Worm (Caenorhabditis elegans) whole organism, early embryonic: ENCODE measurements around the gene srh-269.

ENCODE experiments used
- B0310.2 ChIP-seq: sonication (generic microtip); optimal IDR thresholded peaks from 2 replicates; lab custom pipeline; 2016; ENCODE audit warnings: mild to moderate bottlenecking, missing genetic modification characterization, missing compliant biosample characterization
- F13C5.2 ChIP-seq: sonication (generic microtip); optimal IDR thresholded peaks from 2 replicates; lab custom pipeline; 2017; ENCODE audit warnings: mild to moderate bottlenecking, missing genetic modification characterization, inconsistent platforms, missing compliant biosample characterization
- aly-1 ChIP-seq: sonication (generic microtip); optimal IDR thresholded peaks from 2 replicates; lab custom pipeline; 2016; ENCODE audit warnings: missing genetic modification characterization, missing compliant biosample characterization
- ama-1 ChIP-seq: fragments of 150-350 bp; optimal IDR thresholded peaks from 2 replicates; lab custom pipeline; 2014
- ceh-13 ChIP-seq: fragments of 200-800 bp; sonication (Bioruptor generic); optimal IDR thresholded peaks from 2 replicates; lab custom pipeline; 2018; ENCODE audit warnings: mild to moderate bottlenecking, missing genetic modification characterization, missing compliant biosample characterization
- ceh-36 ChIP-seq: sonication (generic microtip); optimal IDR thresholded peaks from 2 replicates; lab custom pipeline; 2016; ENCODE audit warnings: missing genetic modification characterization, inconsistent platforms, missing compliant biosample characterization
- ets-7 ChIP-seq: sonication (generic microtip); optimal IDR thresholded peaks from 2 replicates; lab custom pipeline; 2016; ENCODE audit warnings: missing genotype, missing genetic modification characterization, missing compliant biosample characterization
- flt-1 ChIP-seq: fragments of 200-800 bp; sonication (Bioruptor generic); IDR thresholded peaks from 2 replicates; pipeline ENCODE4 v1.3.6; 2022; ENCODE audit warnings: missing genetic modification characterization, missing compliant biosample characterization
- hmbx-1 ChIP-seq: sonication (generic microtip); optimal IDR thresholded peaks from 2 replicates; lab custom pipeline; 2016; ENCODE audit warnings: mild to moderate bottlenecking, missing genetic modification characterization, missing compliant biosample characterization
- hmg-4 ChIP-seq: fragments of 200-800 bp; sonication (Bioruptor generic); optimal IDR thresholded peaks from 2 replicates; lab custom pipeline; 2018; ENCODE audit warnings: mild to moderate bottlenecking, missing genetic modification characterization, missing compliant biosample characterization
- hnd-1 ChIP-seq: sonication (generic microtip); optimal IDR thresholded peaks from 2 replicates; lab custom pipeline; 2016; ENCODE audit warnings: missing genetic modification characterization, missing compliant biosample characterization
- pes-1 ChIP-seq: fragments of 200-800 bp; sonication (Bioruptor generic); IDR thresholded peaks from 2 replicates; pipeline ENCODE4 v1.3.6; 2022; ENCODE audit warnings: missing genetic modification reagents, missing genetic modification characterization, missing compliant biosample characterization
- scrt-1 ChIP-seq: fragments of 200-800 bp; sonication (Bioruptor generic); IDR thresholded peaks from 2 replicates; pipeline ENCODE4 v1.3.6; 2022; ENCODE audit warnings: missing genetic modification characterization, missing compliant biosample characterization
- sea-1 ChIP-seq: fragments of 200-800 bp; sonication (Bioruptor generic); conservative IDR thresholded peaks from 2 replicates; pipeline ENCODE4 v1.3.6; 2022; ENCODE audit warnings: missing genetic modification characterization, missing compliant biosample characterization
- tbx-11 ChIP-seq: fragments of 200-800 bp; sonication (Bioruptor generic); IDR thresholded peaks from 2 replicates; pipeline ENCODE4 v1.3.6; 2022; ENCODE audit warnings: missing genetic modification characterization, missing compliant biosample characterization
- tbx-37 ChIP-seq: fragments of 200-800 bp; sonication (Bioruptor generic); conservative IDR thresholded peaks from 2 replicates; pipeline ENCODE4 v1.3.6; 2022; ENCODE audit warnings: missing genetic modification reagents, missing genetic modification characterization, missing compliant biosample characterization
- tra-4 ChIP-seq: sonication (generic microtip); optimal IDR thresholded peaks from 2 replicates; lab custom pipeline; 2017; ENCODE audit warnings: missing genetic modification characterization, missing compliant biosample characterization

srh-269 gene

ce11 chrV:16570697-16571096, 21.1 kb downstream of the srh-269 start, which contains the start of gene nhr-233:
TSS of gene nhr-233 (minus strand) at chrV:16570797.
- no peak for TF ChIP-seq scrt-1
- no peak for TF ChIP-seq flt-1 (GFP tag; lab: Robert Waterston, UW)
- TF ChIP-seq ceh-13: no peak

ce11 chrV:16568056-16568455, 23.8 kb downstream of the srh-269 start:
- TF ChIP-seq B0310.2 (no peak), flt-1 (GFP tag; lab: Robert Waterston, UW) (no peak), scrt-1 (no peak), ets-7 (tag; lab: Kevin White, UChicago) (no peak), tra-4 (tag; lab: Kevin White, UChicago) (no peak), hmg-4 (GFP tag; lab: Kevin White, UChicago) (no peak)

ce11 chrV:16565639-16566038, 26.2 kb downstream of the srh-269 start, which contains the start of gene sru-45:
TSS of gene sru-45 (plus strand) at chrV:16565939.
- no peak for TF ChIP-seq hmg-4 (GFP tag; lab: Kevin White, UChicago)
- no peak for TF ChIP-seq scrt-1
- TF ChIP-seq aly-1 (tag; lab: Kevin White, UChicago): no peak

- no peak for TF ChIP-seq F13C5.2 (tag; lab: Kevin White, UChicago)
- peak; percentile 79 for TF ChIP-seq tbx-37
- TF ChIP-seq ceh-36: no peak
- peak; percentile 92 for TF ChIP-seq pes-1
- TF ChIP-seq B0310.2: peak; percentile 5
- peak; percentile 74 for TF ChIP-seq tbx-11 (GFP tag; lab: Robert Waterston, UW)
- peak; percentile 54; the same call in 1 of the 2 replicates for TF ChIP-seq sea-1 (GFP tag; lab: Robert Waterston, UW)
- TF ChIP-seq ets-7 (tag; lab: Kevin White, UChicago): peak; percentile 2
- peak; percentile 41 for TF ChIP-seq ceh-13
- no peak for TF ChIP-seq hmbx-1 (tag; lab: Kevin White, UChicago)
- TF ChIP-seq scrt-1: peak; percentile 82
- peak; percentile 13 for TF ChIP-seq hnd-1 (tag; lab: Kevin White, UChicago)
- TF ChIP-seq tra-4 (tag; lab: Kevin White, UChicago): no peak
- TF ChIP-seq aly-1 (tag; lab: Kevin White, UChicago): peak; percentile 16
- TF ChIP-seq hmg-4 (GFP tag; lab: Kevin White, UChicago): peak; percentile 49
These were observed 38.9 kb downstream of the srh-269 start, which contains the start of gene Y32B12B.4 for ce11 chrV:16552929-16553328. TSS of gene Y32B12B.4 (plus strand) at chrV:16553327.

ce11 chrV:16550680-16551079, 41.2 kb downstream of the srh-269 start, which contains the start of gene srbc-65:
TSS of gene srbc-65 (plus strand) at chrV:16550980.
- TF ChIP-seq aly-1 (tag; lab: Kevin White, UChicago) (no peak), flt-1 (GFP tag; lab: Robert Waterston, UW) (no peak), hnd-1 (tag; lab: Kevin White, UChicago) (no peak), pes-1 (no peak), ets-7 (tag; lab: Kevin White, UChicago) (no peak), tbx-11 (GFP tag; lab: Robert Waterston, UW) (no peak), scrt-1 (no peak), ceh-13 (no peak), tbx-37 (no peak), hmbx-1 (tag; lab: Kevin White, UChicago) (no peak), B0310.2 (no peak), F13C5.2 (tag; lab: Kevin White, UChicago) (no peak), tra-4 (tag; lab: Kevin White, UChicago) (no peak), ceh-36 (no peak), ama-1 (lab: Kevin White, UChicago) (no peak)

- TF ChIP-seq scrt-1 (no peak), ama-1 (lab: Kevin White, UChicago) (no peak), hnd-1 (tag; lab: Kevin White, UChicago) (no peak), tra-4 (tag; lab: Kevin White, UChicago) (no peak), pes-1 (no peak), flt-1 (GFP tag; lab: Robert Waterston, UW) (no peak), ceh-13 (no peak), tbx-37 (no peak), sea-1 (GFP tag; lab: Robert Waterston, UW) (no peak), B0310.2 (no peak), hmbx-1 (tag; lab: Kevin White, UChicago) (no peak), ets-7 (tag; lab: Kevin White, UChicago) (no peak), tbx-11 (GFP tag; lab: Robert Waterston, UW) (no peak)
These were observed 51.2 kb downstream of the srh-269 start for ce11 chrV:16540657-16541056.
